Worm (Caenorhabditis elegans) whole organism, young adult: ENCODE results near the gene Y48B6A.1.

Experiments
- aptf-2 ChIP-seq: fragments of 200-800 bp; sonication (Bioruptor generic); conservative IDR thresholded peaks from 2 replicates; pipeline ENCODE4 v1.3.6; 2022; ENCODE audit warnings: missing genetic modification reagents, missing genetic modification characterization, missing compliant biosample characterization
- snpc-4 ChIP-seq, 5 experiments: fragments of 150-350 bp in 1 of 5; sonication (generic microtip) in 4 of 5; optimal IDR thresholded peaks; 2 replicates each; lab custom pipeline; 2014 to 2018; ENCODE audit warnings: missing genetic modification characterization in 5 of 5, missing biosample characterization in 3 of 5, antibody characterized with exemption in 2 of 5, mild to moderate bottlenecking in 2 of 5, missing compliant biosample characterization in 2 of 5, missing genotype in 2 of 5, moderate library complexity in 2 of 5, missing genetic modification reagents in 1 of 5

ce11 chrII:14109184-14109664 is 44.9 kb downstream of the Y48B6A.1 start, which contains the start of gene cpg-7:
- TF ChIP-seq snpc-4 (GFP tag; optimal IDR thresholded peaks at IDR 0.05; lab: Kevin White, UChicago) (no peak), snpc-4 (tag; optimal IDR thresholded peaks at IDR 0.05; lab: Kevin White, UChicago) (no peak), aptf-2 (GFP tag; lab: Robert Waterston, UW) (no peak)
